Fruit fly (Drosophila melanogaster): Measurements from ENCODE around the gene CG8675.

Gene CG8675

dm6 chrX:17285069-17285468 lies 35.8 kb upstream of the CG8675 start:
- no peak for TF ChIP-seq pan (optimal IDR thresholded peaks at IDR 0.05)
- no peak for TF ChIP-seq psq (optimal IDR thresholded peaks at IDR 0.05)
- TF ChIP-seq Dll (optimal IDR thresholded peaks at IDR 0.05), result no peak
- no peak for TF ChIP-seq EcR (GFP tag; optimal IDR thresholded peaks at IDR 0.05)
- TF ChIP-seq CG8478 (optimal IDR thresholded peaks at IDR 0.05), result no peak

DNA sequence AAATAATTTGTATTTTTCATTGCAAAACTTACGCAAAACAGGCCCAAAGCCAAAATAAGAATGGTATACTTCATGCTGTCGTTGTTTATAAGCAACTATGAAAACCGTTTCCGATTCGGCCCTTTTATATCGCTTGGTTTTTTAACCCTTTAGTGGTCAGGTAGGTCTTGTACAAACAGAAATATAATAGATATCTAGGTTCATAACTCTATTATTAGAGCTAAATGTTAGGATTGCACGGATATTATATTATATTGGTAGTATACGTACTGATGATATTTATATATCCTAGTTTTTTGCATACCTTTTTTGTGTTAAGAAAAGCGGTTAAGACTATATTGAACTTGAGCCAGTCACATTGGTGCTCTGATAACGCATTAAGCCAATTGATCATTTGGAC lies 35.1 kb upstream of the CG8675 start, which contains the start of gene CG8661:
TSS of gene CG8661 (minus strand) at position 101 of the 400 bp plus-strand sequence.
- TF ChIP-seq CG8478 (optimal IDR thresholded peaks at IDR 0.05) (no peak), pan (optimal IDR thresholded peaks at IDR 0.05) (no peak), EcR (GFP tag; optimal IDR thresholded peaks at IDR 0.05) (no peak), psq (optimal IDR thresholded peaks at IDR 0.05) (no peak), Dll (optimal IDR thresholded peaks at IDR 0.05) (no peak), usp (GFP tag; optimal IDR thresholded peaks at IDR 0.05) (no peak)

dm6 chrX:17282626-17283025 lies 33.3 kb upstream of the CG8675 start, which contains the start of gene CG8664:
Gene CG8664 (minus strand): TSS chrX:17282726.
- TF ChIP-seq pan (optimal IDR thresholded peaks at IDR 0.05) (no peak), Dll (optimal IDR thresholded peaks at IDR 0.05) (no peak), psq (optimal IDR thresholded peaks at IDR 0.05) (no peak), EcR (GFP tag; optimal IDR thresholded peaks at IDR 0.05) (no peak), CG8478 (optimal IDR thresholded peaks at IDR 0.05) (no peak), usp (GFP tag; optimal IDR thresholded peaks at IDR 0.05) (no peak)

DNA sequence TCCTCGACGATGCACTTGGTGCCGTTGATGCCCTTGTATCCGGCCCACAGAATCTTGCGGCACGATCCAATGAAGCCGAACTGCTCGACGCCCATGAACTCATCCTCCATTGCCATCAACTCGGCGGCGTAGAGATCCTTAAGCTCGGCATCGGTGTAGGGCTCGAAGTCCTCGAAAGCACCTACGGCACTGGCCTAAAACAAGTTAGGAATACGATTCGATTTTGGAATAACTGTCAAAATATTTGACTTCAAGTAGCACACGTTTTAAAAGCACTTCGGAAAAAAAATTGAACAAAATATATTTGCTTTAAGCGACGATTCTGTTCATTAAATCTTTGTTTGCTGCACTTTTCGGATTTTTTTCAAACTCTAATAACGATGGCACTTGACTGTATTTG lies 32.9 kb upstream of the CG8675 start, which contains the start of gene CG5445:
TSS of gene CG5445 (plus strand) at position 301 of the 400 bp plus-strand sequence.
- no peak for TF ChIP-seq usp (GFP tag; optimal IDR thresholded peaks at IDR 0.05)
- TF ChIP-seq CG8478 (optimal IDR thresholded peaks at IDR 0.05), result no peak
- no peak for TF ChIP-seq pan (optimal IDR thresholded peaks at IDR 0.05)
- no peak for TF ChIP-seq EcR (GFP tag; optimal IDR thresholded peaks at IDR 0.05)
- no peak for TF ChIP-seq Dll (optimal IDR thresholded peaks at IDR 0.05)
- no peak for TF ChIP-seq psq (optimal IDR thresholded peaks at IDR 0.05)

dm6 chrX:17274798-17275197 lies 25.5 kb upstream of the CG8675 start:
- no peak for TF ChIP-seq psq (optimal IDR thresholded peaks at IDR 0.05)
- TF ChIP-seq Dll (optimal IDR thresholded peaks at IDR 0.05), result no peak
- TF ChIP-seq EcR (GFP tag; optimal IDR thresholded peaks at IDR 0.05), result no peak
- no peak for TF ChIP-seq CG8478 (optimal IDR thresholded peaks at IDR 0.05)
- no peak for TF ChIP-seq usp (GFP tag; optimal IDR thresholded peaks at IDR 0.05)
- no peak for TF ChIP-seq pan (optimal IDR thresholded peaks at IDR 0.05)

DNA sequence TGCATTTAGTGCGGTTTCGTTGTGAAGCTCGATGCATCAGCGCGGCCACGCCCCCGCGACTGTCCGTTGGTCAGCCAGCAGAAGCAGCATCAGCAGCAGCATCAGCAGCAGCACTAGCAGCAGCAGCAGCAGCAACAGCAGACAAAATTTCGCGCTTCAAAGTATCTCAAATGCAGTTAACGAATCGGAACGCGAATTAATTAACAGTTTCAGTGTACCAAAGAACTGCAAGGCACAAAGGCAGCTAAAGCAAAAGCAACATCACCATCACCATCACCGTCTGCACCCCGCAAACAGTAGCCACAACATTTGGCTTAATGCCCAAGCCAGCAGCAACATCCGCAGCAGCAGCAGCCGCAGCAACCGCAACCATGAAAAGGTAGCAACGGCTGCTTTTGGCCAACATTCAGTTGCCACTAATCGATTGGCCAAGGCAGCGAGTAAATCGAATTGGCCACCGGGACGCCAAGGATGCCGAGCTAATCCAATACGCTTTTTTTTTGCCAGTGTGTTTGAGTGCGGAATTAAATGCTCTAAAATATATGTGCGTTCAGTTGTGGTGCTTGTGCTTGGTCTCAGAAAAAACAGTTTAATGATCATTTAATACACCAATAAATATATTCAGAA lies 16.2 kb upstream of the CG8675 start:
- TF ChIP-seq Dll (optimal IDR thresholded peaks at IDR 0.05) (no peak), EcR (GFP tag; optimal IDR thresholded peaks at IDR 0.05) (no peak), CG8478 (optimal IDR thresholded peaks at IDR 0.05) (no peak), usp (GFP tag; optimal IDR thresholded peaks at IDR 0.05) (no peak), psq (optimal IDR thresholded peaks at IDR 0.05) (no peak), pan (optimal IDR thresholded peaks at IDR 0.05) (no peak)

DNA sequence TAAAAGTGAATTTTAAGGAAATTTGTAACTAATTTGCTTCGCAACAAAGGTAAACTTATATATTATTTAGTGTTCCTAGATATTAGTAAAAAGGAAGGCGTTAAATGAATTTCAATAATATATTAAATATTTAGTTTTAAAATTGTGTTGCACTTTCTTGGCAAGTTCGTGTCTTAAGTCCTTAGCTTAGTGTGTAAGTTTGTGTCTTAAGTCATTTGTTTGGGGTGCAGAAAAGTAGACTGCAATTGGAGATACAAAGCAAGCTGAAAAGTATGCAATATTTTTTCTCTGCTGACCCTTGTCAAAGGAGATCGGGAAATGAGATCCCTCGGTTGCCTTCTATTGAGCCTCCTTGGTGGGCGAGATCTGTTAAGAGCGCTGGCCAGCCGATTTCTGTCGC lies 12.7 kb upstream of the CG8675 start:
- TF ChIP-seq CG8478 (optimal IDR thresholded peaks at IDR 0.05), result no peak
- TF ChIP-seq Dll (optimal IDR thresholded peaks at IDR 0.05), result no peak
- TF ChIP-seq EcR (GFP tag; optimal IDR thresholded peaks at IDR 0.05), result no peak
- no peak for TF ChIP-seq pan (optimal IDR thresholded peaks at IDR 0.05)
- TF ChIP-seq psq (optimal IDR thresholded peaks at IDR 0.05), result no peak
- no peak for TF ChIP-seq usp (GFP tag; optimal IDR thresholded peaks at IDR 0.05)

dm6 chrX:17255677-17256076 lies 6.4 kb upstream of the CG8675 start:
- no peak for TF ChIP-seq Dll (optimal IDR thresholded peaks at IDR 0.05)
- no peak for TF ChIP-seq CG8478 (optimal IDR thresholded peaks at IDR 0.05)
- TF ChIP-seq pan (optimal IDR thresholded peaks at IDR 0.05), result no peak
- TF ChIP-seq EcR (GFP tag; optimal IDR thresholded peaks at IDR 0.05), result no peak
- TF ChIP-seq usp (GFP tag; optimal IDR thresholded peaks at IDR 0.05), result no peak
- no peak for TF ChIP-seq psq (optimal IDR thresholded peaks at IDR 0.05)

- no peak for TF ChIP-seq psq (optimal IDR thresholded peaks at IDR 0.05)
- no peak for TF ChIP-seq CG8478 (optimal IDR thresholded peaks at IDR 0.05)
- TF ChIP-seq usp (GFP tag; optimal IDR thresholded peaks at IDR 0.05), result no peak
- no peak for TF ChIP-seq pan (optimal IDR thresholded peaks at IDR 0.05)
- no peak for TF ChIP-seq Dll (optimal IDR thresholded peaks at IDR 0.05)
- TF ChIP-seq EcR (GFP tag; optimal IDR thresholded peaks at IDR 0.05), result no peak
These were observed 4.8 kb upstream of the CG8675 start for dm6 chrX:17254094-17254493.

DNA sequence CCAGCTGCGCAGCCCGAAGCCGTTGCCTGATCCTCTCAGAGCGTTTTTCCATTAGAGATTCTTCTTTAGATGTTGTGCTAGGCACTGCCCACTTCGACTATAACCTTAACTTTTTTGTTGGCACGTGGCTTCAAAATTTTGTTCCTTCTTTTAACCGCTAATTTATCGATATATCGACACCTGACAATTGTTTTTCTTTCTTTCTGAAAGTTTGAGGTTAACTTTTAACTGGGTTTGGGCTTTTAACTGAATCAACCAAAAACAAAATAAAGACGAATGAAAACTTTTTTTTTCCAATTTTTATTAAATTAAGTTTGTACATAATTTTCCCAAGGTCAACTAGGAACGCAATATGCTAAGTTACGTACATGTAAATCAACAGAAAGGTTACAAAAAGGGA lies 2.4 kb downstream of the CG8675 start, which contains the start of gene CG42854:
TSS of gene CG42854 (minus strand) at position 101 of the 400 bp plus-strand sequence.
- no peak for TF ChIP-seq psq (optimal IDR thresholded peaks at IDR 0.05)
- no peak for TF ChIP-seq CG8478 (optimal IDR thresholded peaks at IDR 0.05)
- no peak for TF ChIP-seq EcR (GFP tag; optimal IDR thresholded peaks at IDR 0.05)
- TF ChIP-seq Dll (optimal IDR thresholded peaks at IDR 0.05), result no peak
- no peak for TF ChIP-seq usp (GFP tag; optimal IDR thresholded peaks at IDR 0.05)
- no peak for TF ChIP-seq pan (optimal IDR thresholded peaks at IDR 0.05)

dm6 chrX:17244854-17245253 lies 4.4 kb downstream of the CG8675 start, which contains the start of gene CG8915:
Gene CG8915 (minus strand): TSS chrX:17245001.
- TF ChIP-seq EcR (GFP tag; optimal IDR thresholded peaks at IDR 0.05) (no peak), CG8478 (optimal IDR thresholded peaks at IDR 0.05) (no peak), Dll (optimal IDR thresholded peaks at IDR 0.05) (no peak)

- no peak for TF ChIP-seq EcR (GFP tag; optimal IDR thresholded peaks at IDR 0.05)
- no peak for TF ChIP-seq CG8478 (optimal IDR thresholded peaks at IDR 0.05)
- TF ChIP-seq usp (GFP tag; optimal IDR thresholded peaks at IDR 0.05), result no peak
- no peak for TF ChIP-seq pan (optimal IDR thresholded peaks at IDR 0.05)
- no peak for TF ChIP-seq psq (optimal IDR thresholded peaks at IDR 0.05)
- no peak for TF ChIP-seq Dll (optimal IDR thresholded peaks at IDR 0.05)
These were observed 11.9 kb downstream of the CG8675 start for dm6 chrX:17237421-17237820.
